Worm (Caenorhabditis elegans) whole organism, mixed stage, embryonic: ENCODE results near the gene tram-1.

Source experiments
- M03D4.4 ChIP-seq: sonication (generic microtip); optimal IDR thresholded peaks from 2 replicates; lab custom pipeline; 2017; ENCODE audit warnings: mild to moderate bottlenecking, missing genetic modification characterization, missing compliant biosample characterization
- bed-3 ChIP-seq: fragments of 200-800 bp; sonication (Bioruptor generic); optimal IDR thresholded peaks from 3 replicates; lab custom pipeline; 2018; ENCODE audit warnings: mild to moderate bottlenecking, missing genetic modification characterization, moderate library complexity, missing compliant biosample characterization
- blmp-1 ChIP-seq: fragments of 150-350 bp; optimal IDR thresholded peaks from 2 replicates; lab custom pipeline; 2014; ENCODE audit warnings: missing biosample characterization, missing genetic modification characterization
- ceh-39 ChIP-seq: fragments of 150-350 bp; optimal IDR thresholded peaks from 2 replicates; lab custom pipeline; 2014; ENCODE audit warnings: missing biosample characterization, missing genetic modification characterization
- ceh-43 ChIP-seq: fragments of 200-800 bp; sonication (Bioruptor generic); optimal IDR thresholded peaks from 2 replicates; lab custom pipeline; 2018; ENCODE audit warnings: mild to moderate bottlenecking, missing genetic modification characterization, moderate library complexity, missing compliant biosample characterization
- ceh-83 ChIP-seq: fragments of 200-800 bp; sonication (Bioruptor generic); optimal IDR thresholded peaks from 2 replicates; lab custom pipeline; 2018; ENCODE audit warnings: mild to moderate bottlenecking, missing genetic modification characterization, missing compliant biosample characterization
- cnd-1 ChIP-seq: fragments of 200-800 bp; sonication (Bioruptor generic); optimal IDR thresholded peaks from 2 replicates; lab custom pipeline; 2018; ENCODE audit warnings: mild to moderate bottlenecking, missing genetic modification characterization, missing compliant biosample characterization
- drap-1 ChIP-seq: fragments of 200-800 bp; sonication (Bioruptor generic); optimal IDR thresholded peaks from 3 replicates; lab custom pipeline; 2018; ENCODE audit warnings: mild to moderate bottlenecking, missing genetic modification characterization, missing compliant biosample characterization
- elt-1 ChIP-seq: sonication (generic microtip); optimal IDR thresholded peaks from 2 replicates; lab custom pipeline; 2017; ENCODE audit warnings: missing genetic modification characterization, mild to moderate bottlenecking, missing compliant biosample characterization, antibody characterized with exemption, moderate library complexity, borderline replicate concordance; ENCODE audit not compliant: insufficient read depth
- elt-3 ChIP-seq: fragments of 150-350 bp; optimal IDR thresholded peaks from 2 replicates; lab custom pipeline; 2014; ENCODE audit warnings: missing biosample characterization, missing genetic modification characterization
- ham-2 ChIP-seq: fragments of 200-800 bp; sonication (Bioruptor generic); optimal IDR thresholded peaks from 2 replicates; lab custom pipeline; 2018; ENCODE audit warnings: mild to moderate bottlenecking, missing genetic modification characterization, missing compliant biosample characterization
- hlh-1 ChIP-seq: fragments of 150-350 bp; optimal IDR thresholded peaks from 2 replicates; lab custom pipeline; 2014; ENCODE audit warnings: missing biosample characterization, missing genetic modification reagents, missing genetic modification characterization
- lin-13 ChIP-seq: fragments of 150-350 bp; optimal IDR thresholded peaks from 2 replicates; lab custom pipeline; 2014; ENCODE audit warnings: missing biosample characterization, missing genetic modification characterization
- lin-32 ChIP-seq: fragments of 200-800 bp; sonication (Bioruptor generic); optimal IDR thresholded peaks from 2 replicates; lab custom pipeline; 2018; ENCODE audit warnings: mild to moderate bottlenecking, missing genetic modification characterization, missing compliant biosample characterization
- lsy-2 ChIP-seq: fragments of 150-350 bp; optimal IDR thresholded peaks from 2 replicates; lab custom pipeline; 2014; ENCODE audit warnings: missing biosample characterization, missing genetic modification characterization
- mab-5 ChIP-seq: fragments of 150-350 bp; optimal IDR thresholded peaks from 2 replicates; lab custom pipeline; 2014; ENCODE audit warnings: missing biosample characterization, missing genetic modification characterization
- mls-2 ChIP-seq: sonication (generic microtip); optimal IDR thresholded peaks from 2 replicates; lab custom pipeline; 2016; ENCODE audit warnings: mild to moderate bottlenecking, missing genetic modification characterization, moderate library complexity, missing compliant biosample characterization
- nhr-12 ChIP-seq: fragments of 150-350 bp; optimal IDR thresholded peaks from 2 replicates; lab custom pipeline; 2014; ENCODE audit warnings: missing biosample characterization, missing genetic modification characterization
- nhr-2 ChIP-seq: fragments of 150-350 bp; optimal IDR thresholded peaks from 2 replicates; lab custom pipeline; 2014; ENCODE audit warnings: missing biosample characterization, missing genetic modification characterization
- nhr-237 ChIP-seq: fragments of 150-350 bp; optimal IDR thresholded peaks from 2 replicates; lab custom pipeline; 2014; ENCODE audit warnings: missing biosample characterization, missing genetic modification characterization
- nhr-28 ChIP-seq: fragments of 150-350 bp; optimal IDR thresholded peaks from 2 replicates; lab custom pipeline; 2014; ENCODE audit warnings: missing biosample characterization, missing genetic modification characterization
- nhr-76 ChIP-seq: sonication (generic microtip); optimal IDR thresholded peaks from 2 replicates; lab custom pipeline; 2017; ENCODE audit warnings: missing biosample characterization, missing genetic modification characterization
- pha-4 ChIP-seq: fragments of 150-350 bp; optimal IDR thresholded peaks from 2 replicates; lab custom pipeline; 2018; ENCODE audit warnings: missing biosample characterization, missing genetic modification reagents, missing genetic modification characterization
- sem-2 ChIP-seq: fragments of 200-800 bp; sonication (Bioruptor generic); optimal IDR thresholded peaks from 2 replicates; lab custom pipeline; 2018; ENCODE audit warnings: mild to moderate bottlenecking, missing genetic modification characterization, missing compliant biosample characterization
- snpc-4 ChIP-seq: fragments of 150-350 bp; optimal IDR thresholded peaks from 2 replicates; lab custom pipeline; 2014; ENCODE audit warnings: missing biosample characterization, missing genetic modification characterization
- sptf-1 ChIP-seq: sonication (generic microtip); optimal IDR thresholded peaks from 2 replicates; lab custom pipeline; 2017; ENCODE audit warnings: mild to moderate bottlenecking, missing genetic modification characterization, moderate library complexity, missing compliant biosample characterization
- unc-62 ChIP-seq: fragments of 150-350 bp; optimal IDR thresholded peaks from 2 replicates; lab custom pipeline; 2014; ENCODE audit warnings: missing biosample characterization, missing genetic modification reagents, missing genetic modification characterization
- zip-8 ChIP-seq: fragments of 150-350 bp; optimal IDR thresholded peaks from 2 replicates; lab custom pipeline; 2014; ENCODE audit warnings: missing biosample characterization, missing genetic modification characterization

The tram-1 gene

ce11 chrIV:10251764-10252163, 30.7 kb upstream of the tram-1 start:
- no peak for TF ChIP-seq sem-2 (GFP tag; lab: Kevin White, UChicago)
- no peak for TF ChIP-seq elt-3 (tag; lab: Kevin White, UChicago)
- no peak for TF ChIP-seq ceh-83 (GFP tag; lab: Kevin White, UChicago)
- no peak for TF ChIP-seq bed-3
- no peak for TF ChIP-seq nhr-28 (tag; lab: Kevin White, UChicago)
- TF ChIP-seq ceh-43 (GFP tag; lab: Kevin White, UChicago): no peak
- TF ChIP-seq snpc-4: no peak
- TF ChIP-seq elt-1: peak; percentile 57
- TF ChIP-seq cnd-1 (tag; lab: Kevin White, UChicago): no peak
- TF ChIP-seq nhr-2: peak; percentile 74
- no peak for TF ChIP-seq lin-13 (tag; lab: Kevin White, UChicago)
- no peak for TF ChIP-seq ceh-39 (tag; lab: Kevin White, UChicago)
- TF ChIP-seq lin-32: no peak

- no peak for TF ChIP-seq hlh-1 (tag; lab: Kevin White, UChicago)
- no peak for TF ChIP-seq nhr-12 (tag; lab: Kevin White, UChicago)
- TF ChIP-seq elt-3 (tag; lab: Kevin White, UChicago): no peak
These were observed 30.2 kb upstream of the tram-1 start for ce11 chrIV:10251261-10251660.

- TF ChIP-seq nhr-76 (tag; lab: Kevin White, UChicago): no peak
- TF ChIP-seq nhr-2: no peak
- TF ChIP-seq lsy-2 (tag; lab: Kevin White, UChicago): no peak
- TF ChIP-seq blmp-1: no peak
- TF ChIP-seq hlh-1 (tag; lab: Kevin White, UChicago): no peak
These were observed 29.5 kb upstream of the tram-1 start, which contains the start of gene daf-14 for ce11 chrIV:10250577-10251075. TSS of gene daf-14 (plus strand) at chrIV:10250627.

- no peak for TF ChIP-seq nhr-237
- TF ChIP-seq blmp-1: peak; percentile 66
These were observed 24.7 kb upstream of the tram-1 start, which contains the start of gene F01G10.10 for ce11 chrIV:10245666-10246210. TSS of gene F01G10.10 (plus strand) at chrIV:10246160.

ce11 chrIV:10243276-10243675, 22.2 kb upstream of the tram-1 start, which contains the start of gene tkt-1:
TSS of gene tkt-1 (plus strand) at chrIV:10243612.
- no peak for TF ChIP-seq nhr-12 (tag; lab: Kevin White, UChicago)
- no peak for TF ChIP-seq elt-1
- TF ChIP-seq zip-8 (tag; lab: Kevin White, UChicago): no peak
- no peak for TF ChIP-seq lsy-2 (tag; lab: Kevin White, UChicago)
- no peak for TF ChIP-seq nhr-28 (tag; lab: Kevin White, UChicago)
- no peak for TF ChIP-seq mls-2
- no peak for TF ChIP-seq snpc-4
- TF ChIP-seq sptf-1 (tag; lab: Kevin White, UChicago): no peak
- no peak for TF ChIP-seq drap-1 (GFP tag; lab: Kevin White, UChicago)
- no peak for TF ChIP-seq nhr-237

ce11 chrIV:10242458-10243123, 21.5 kb upstream of the tram-1 start:
- TF ChIP-seq cnd-1 (tag; lab: Kevin White, UChicago): no peak
- no peak for TF ChIP-seq nhr-2
- no peak for TF ChIP-seq mab-5
- TF ChIP-seq unc-62 (GFP tag; lab: Kevin White, UChicago): no peak
- no peak for TF ChIP-seq nhr-28 (tag; lab: Kevin White, UChicago)
- no peak for TF ChIP-seq M03D4.4
- no peak for TF ChIP-seq ham-2 (GFP tag; lab: Kevin White, UChicago)
- no peak for TF ChIP-seq snpc-4
- no peak for TF ChIP-seq elt-1
- TF ChIP-seq zip-8 (tag; lab: Kevin White, UChicago): no peak
- TF ChIP-seq pha-4 (tag; lab: Kevin White, UChicago): no peak
- no peak for TF ChIP-seq bed-3
- no peak for TF ChIP-seq lin-32
